Worm (Caenorhabditis elegans): ENCODE results near the gene acr-23.

ce11 chrV:3706893-3707292, 47.5 kb upstream of the acr-23 start:
- TF ChIP-seq unc-62 (GFP tag; optimal IDR thresholded peaks at IDR 0.05), result no peak
- no peak for TF ChIP-seq elt-1 (tag; optimal IDR thresholded peaks at IDR 0.05; ENCODE audit: borderline replicate concordance, insufficient read depth)
- TF ChIP-seq drap-1 (GFP tag; optimal IDR thresholded peaks at IDR 0.05), result no peak
- no peak for TF ChIP-seq ces-1 (GFP tag; optimal IDR thresholded peaks at IDR 0.05)
- no peak for TF ChIP-seq pha-4 (tag; optimal IDR thresholded peaks at IDR 0.05)
- no peak for TF ChIP-seq mep-1 (tag; optimal IDR thresholded peaks at IDR 0.05)
- no peak for TF ChIP-seq blmp-1 (tag; optimal IDR thresholded peaks at IDR 0.05)
- TF ChIP-seq unc-39 (tag; optimal IDR thresholded peaks at IDR 0.05), result no peak
- TF ChIP-seq nhr-28 (tag; optimal IDR thresholded peaks at IDR 0.05), result no peak
- TF ChIP-seq nhr-76 (tag; optimal IDR thresholded peaks at IDR 0.05), result no peak
- no peak for TF ChIP-seq bed-3 (GFP tag; optimal IDR thresholded peaks at IDR 0.05)
- no peak for TF ChIP-seq lin-32 (GFP tag; optimal IDR thresholded peaks at IDR 0.05)
- TF ChIP-seq snpc-4 (tag; optimal IDR thresholded peaks at IDR 0.05), result no peak
- TF ChIP-seq ztf-11 (tag; optimal IDR thresholded peaks at IDR 0.05), result no peak

All from whole organism, mixed stage, embryonic.